Worm (Caenorhabditis elegans) whole organism, L3 larva: Measurements from ENCODE around the gene F39G3.3.

Experiments used
- ZK546.5 ChIP-seq: sonication (generic microtip); optimal IDR thresholded peaks from 2 replicates; lab custom pipeline; 2017; ENCODE audit warnings: missing biosample characterization, missing genetic modification characterization
- ceh-16 ChIP-seq: sonication (generic microtip); optimal IDR thresholded peaks from 2 replicates; lab custom pipeline; 2017; ENCODE audit warnings: missing biosample characterization, missing genetic modification characterization
- ceh-28 ChIP-seq: fragments of 150-350 bp; optimal IDR thresholded peaks from 2 replicates; lab custom pipeline; 2014; ENCODE audit warnings: missing biosample characterization, missing genetic modification reagents, missing genetic modification characterization
- ceh-82 ChIP-seq: fragments of 150-350 bp; optimal IDR thresholded peaks from 2 replicates; lab custom pipeline; 2014; ENCODE audit warnings: missing biosample characterization, missing genetic modification characterization
- daf-12 ChIP-seq: fragments of 150-350 bp; optimal IDR thresholded peaks from 2 replicates; lab custom pipeline; 2014; ENCODE audit warnings: missing biosample characterization, missing genetic modification reagents, missing genetic modification characterization
- egl-5 ChIP-seq: fragments of 150-350 bp; optimal IDR thresholded peaks from 2 replicates; lab custom pipeline; 2017; ENCODE audit warnings: missing biosample characterization, missing genetic modification reagents, missing genetic modification characterization, inconsistent platforms
- elt-1 ChIP-seq: fragments of 150-350 bp; optimal IDR thresholded peaks from 2 replicates; lab custom pipeline; 2014; ENCODE audit warnings: missing biosample characterization, missing genetic modification characterization
- elt-2 ChIP-seq: sonication (generic microtip); optimal IDR thresholded peaks from 2 replicates; lab custom pipeline; 2016; ENCODE audit warnings: missing genetic modification reagents, mild to moderate bottlenecking, missing genetic modification characterization, missing compliant biosample characterization
- eor-1 ChIP-seq, 2 experiments: fragments of 150-350 bp; optimal IDR thresholded peaks; 2 replicates each; lab custom pipeline; 2014 to 2018; ENCODE audit warnings: missing biosample characterization in 2 of 2, missing genetic modification characterization in 2 of 2
- fkh-10 ChIP-seq: sonication (generic microtip); optimal IDR thresholded peaks from 2 replicates; lab custom pipeline; 2017; ENCODE audit warnings: missing biosample characterization, missing genetic modification reagents, missing genetic modification characterization
- fkh-2 ChIP-seq: fragments of 150-350 bp; optimal IDR thresholded peaks from 2 replicates; lab custom pipeline; 2014; ENCODE audit warnings: missing biosample characterization, missing genetic modification reagents, missing genetic modification characterization
- lin-39 ChIP-seq: fragments of 150-350 bp; optimal IDR thresholded peaks from 2 replicates; lab custom pipeline; 2018; ENCODE audit warnings: missing biosample characterization, missing genetic modification reagents, missing genetic modification characterization
- nfya-1 ChIP-seq: sonication (generic microtip); optimal IDR thresholded peaks from 2 replicates; lab custom pipeline; 2017; ENCODE audit warnings: missing genetic modification characterization, mild to moderate bottlenecking, missing compliant biosample characterization, antibody characterized with exemption, moderate library complexity; ENCODE audit not compliant: insufficient read depth
- nhr-12 ChIP-seq: fragments of 150-350 bp; optimal IDR thresholded peaks from 2 replicates; lab custom pipeline; 2014; ENCODE audit warnings: missing biosample characterization, missing genetic modification characterization
- nhr-23 ChIP-seq: fragments of 150-350 bp; optimal IDR thresholded peaks from 2 replicates; lab custom pipeline; 2014; ENCODE audit warnings: missing biosample characterization, missing genetic modification reagents, missing genetic modification characterization
- nhr-25 ChIP-seq: sonication (generic microtip); optimal IDR thresholded peaks from 2 replicates; lab custom pipeline; 2017; ENCODE audit warnings: missing biosample characterization, missing genetic modification characterization
- nhr-28 ChIP-seq: fragments of 150-350 bp; optimal IDR thresholded peaks from 2 replicates; lab custom pipeline; 2014; ENCODE audit warnings: missing biosample characterization, missing genetic modification characterization
- nhr-43 ChIP-seq: sonication (generic microtip); optimal IDR thresholded peaks from 2 replicates; lab custom pipeline; 2016; ENCODE audit warnings: mild to moderate bottlenecking, missing genetic modification characterization, missing compliant biosample characterization; ENCODE audit not compliant: poor library complexity, severe bottlenecking
- nhr-76 ChIP-seq: fragments of 150-350 bp; sonication (generic microtip); optimal IDR thresholded peaks from 5 replicates; lab custom pipeline; 2014; ENCODE audit warnings: missing biosample characterization, missing genetic modification characterization
- pqm-1 ChIP-seq: fragments of 150-350 bp; optimal IDR thresholded peaks from 2 replicates; lab custom pipeline; 2017; ENCODE audit warnings: missing biosample characterization, missing genetic modification characterization, inconsistent platforms
- sea-2 ChIP-seq: fragments of 150-350 bp; sonication (generic microtip); optimal IDR thresholded peaks from 4 replicates; lab custom pipeline; 2014; ENCODE audit warnings: missing biosample characterization, missing genetic modification reagents, missing genetic modification characterization
- skn-1 ChIP-seq: fragments of 150-350 bp; optimal IDR thresholded peaks from 2 replicates; lab custom pipeline; 2014; ENCODE audit warnings: missing biosample characterization, missing genetic modification characterization
- unc-39 ChIP-seq: sonication (generic microtip); optimal IDR thresholded peaks from 4 replicates; lab custom pipeline; 2017; ENCODE audit warnings: missing biosample characterization, missing genetic modification characterization
- zag-1 ChIP-seq: fragments of 150-350 bp; optimal IDR thresholded peaks from 2 replicates; lab custom pipeline; 2014; ENCODE audit warnings: missing biosample characterization, missing genetic modification characterization
- ztf-4 ChIP-seq: fragments of 150-350 bp; optimal IDR thresholded peaks from 2 replicates; lab custom pipeline; 2014; ENCODE audit warnings: missing biosample characterization, missing genetic modification characterization

F39G3.3 gene

DNA sequence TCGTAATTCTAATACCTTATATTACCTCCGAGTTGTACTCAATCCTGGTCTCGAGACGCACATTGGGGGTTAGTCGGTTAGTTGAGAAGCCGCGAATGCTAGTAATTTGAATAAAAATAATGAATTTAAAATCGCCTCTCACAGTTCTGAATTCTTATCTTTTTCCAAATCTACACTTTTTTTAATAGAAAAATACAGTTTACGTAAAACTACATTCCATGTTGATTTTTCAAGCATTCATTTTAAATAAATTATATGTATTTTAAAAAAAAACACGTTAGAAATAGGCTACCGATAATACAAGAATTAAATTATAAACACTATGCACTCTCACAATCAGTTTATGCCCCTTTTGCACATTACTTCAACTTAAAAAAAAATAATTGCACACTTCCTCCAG, 37.9 kb downstream of the F39G3.3 start, which contains the start of gene C18G1.9:
C18G1.9 (minus strand) TSS at position 101 of the 400 bp plus-strand sequence.
- TF ChIP-seq ceh-28: no peak
- no peak for TF ChIP-seq zag-1 (tag; lab: Kevin White, UChicago)
- TF ChIP-seq nhr-25 (tag; lab: Kevin White, UChicago): no peak
- TF ChIP-seq nhr-76 (tag; lab: Kevin White, UChicago): no peak
- no peak for TF ChIP-seq nhr-28 (tag; lab: Kevin White, UChicago)
- no peak for TF ChIP-seq unc-39
- no peak for TF ChIP-seq eor-1 (tag; optimal IDR thresholded peaks at IDR 0.05; lab: Kevin White, UChicago)
- TF ChIP-seq ceh-16 (tag; lab: Kevin White, UChicago): no peak
- TF ChIP-seq ceh-82 (tag; lab: Kevin White, UChicago): no peak
- no peak for TF ChIP-seq nhr-12 (tag; lab: Kevin White, UChicago)
- TF ChIP-seq ZK546.5 (tag; lab: Kevin White, UChicago): no peak
- TF ChIP-seq fkh-2: no peak
- no peak for TF ChIP-seq daf-12 (tag; lab: Kevin White, UChicago)
- no peak for TF ChIP-seq fkh-10 (GFP tag; lab: Kevin White, UChicago)
- TF ChIP-seq skn-1: no peak
- TF ChIP-seq, all 47 proteins: peak for 0

- TF ChIP-seq elt-1 (tag; lab: Kevin White, UChicago): no peak
- peak; percentile 71 for TF ChIP-seq elt-2
- peak; percentile 54 for TF ChIP-seq pqm-1 (tag; lab: Kevin White, UChicago)
These were observed 38.8 kb downstream of the F39G3.3 start, which contains the start of gene elt-7 for ce11 chrV:4770408-4770947. Gene elt-7, plus strand, starts transcription at chrV:4770670.

DNA sequence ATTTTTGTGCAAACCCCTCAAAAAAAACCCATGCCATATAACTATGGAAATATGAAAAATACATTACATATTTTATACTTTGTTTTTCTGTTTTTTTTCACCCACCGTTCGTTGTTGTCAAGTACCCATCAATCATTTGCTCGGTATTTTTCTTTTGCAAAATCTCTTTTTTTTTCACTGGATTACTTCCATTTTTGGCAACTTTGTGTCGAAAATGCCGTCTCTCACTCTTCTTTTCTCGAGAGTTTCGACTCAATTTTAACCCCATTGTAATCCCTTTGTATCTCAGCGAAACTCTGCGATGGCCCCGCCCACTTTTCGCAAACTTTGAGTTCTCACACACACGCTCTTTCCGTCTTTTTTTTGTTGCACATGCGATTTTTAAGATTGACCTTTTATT, 43.4 kb downstream of the F39G3.3 start:
- TF ChIP-seq nfya-1 (tag; lab: Kevin White, UChicago) (peak; percentile 23), sea-2 (GFP tag; lab: Kevin White, UChicago) (no peak), nhr-23 (no peak), lin-39 (tag; lab: Kevin White, UChicago) (peak; percentile 38)

DNA sequence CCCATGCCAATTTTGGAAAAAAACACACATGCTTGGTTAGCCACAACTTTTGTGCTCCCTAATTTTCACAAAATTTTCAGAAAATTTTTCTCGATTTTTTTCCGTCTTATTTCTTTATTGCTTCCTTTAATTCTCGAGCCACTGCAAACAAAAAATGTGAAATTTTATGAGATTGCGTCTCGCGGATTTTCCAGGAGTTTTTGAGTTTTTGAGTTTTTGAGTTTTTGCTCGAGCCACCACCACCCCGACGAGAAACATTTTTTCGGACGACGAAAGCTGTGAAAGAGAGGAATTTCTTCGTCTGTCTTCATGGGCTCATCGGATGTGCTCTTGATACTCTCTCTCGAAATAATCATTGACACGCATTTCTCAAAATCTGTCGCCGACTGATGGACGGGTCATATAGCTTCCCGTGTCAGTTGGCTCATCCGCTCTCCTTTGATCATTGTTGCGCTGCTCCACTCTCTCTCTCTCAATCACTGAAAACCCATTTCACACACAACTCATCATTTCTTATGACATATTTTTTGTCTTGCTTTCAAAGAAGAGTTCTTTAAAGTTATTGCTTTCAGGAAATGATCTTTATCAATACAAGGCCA, 45.8 kb downstream of the F39G3.3 start, which contains the start of gene C18G1.1:
C18G1.1 (plus strand) TSS at position 573 of the 599 bp plus-strand sequence.
- TF ChIP-seq egl-5 (peak; percentile 37), pqm-1 (tag; lab: Kevin White, UChicago) (no peak)

DNA sequence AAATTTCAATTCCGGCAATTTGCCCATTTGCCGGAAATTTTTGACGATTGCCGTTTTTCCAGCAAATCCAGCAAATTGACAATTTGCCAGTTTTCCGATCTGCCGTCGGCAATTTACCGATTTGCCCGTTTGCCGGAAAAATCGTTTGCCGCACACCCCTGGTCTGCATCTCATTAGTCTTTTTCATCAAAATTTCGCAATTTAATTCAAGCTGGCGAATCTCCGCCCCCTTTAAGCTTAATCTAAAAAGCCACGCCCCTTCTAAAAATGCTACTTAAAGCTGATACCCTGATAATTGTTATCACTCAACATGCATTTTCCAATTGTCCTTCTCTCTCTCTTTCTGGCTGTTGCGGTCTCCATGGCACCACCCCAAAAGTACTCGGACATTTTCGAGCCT, 51.6 kb downstream of the F39G3.3 start, which contains the start of gene Y60C6A.1:
Y60C6A.1 (plus strand) TSS at position 301 of the 400 bp plus-strand sequence.
- no peak for TF ChIP-seq ztf-4 (tag; lab: Kevin White, UChicago)
- no peak for TF ChIP-seq nhr-43 (tag; lab: Kevin White, UChicago)
